Worm (Caenorhabditis elegans) whole organism, young adult: ENCODE results near the gene K11H12.9.
A peak's percentile ranks its signal among the peaks of the same experiment; 100 is the strongest.

Experiments used
- B0019.2 ChIP-seq: fragments of 200-800 bp; sonication (Bioruptor generic); conservative IDR thresholded peaks from 2 replicates; pipeline ENCODE4 v1.3.6; 2022; ENCODE audit warnings: missing genetic modification reagents, missing genetic modification characterization, missing compliant biosample characterization
- C06A6.2 ChIP-seq: fragments of 200-800 bp; sonication (Bioruptor generic); conservative IDR thresholded peaks from 2 replicates; pipeline ENCODE4 v1.3.6; 2022; ENCODE audit warnings: missing genetic modification characterization, missing compliant biosample characterization
- D2030.7 ChIP-seq: fragments of 200-800 bp; sonication (Bioruptor generic); IDR thresholded peaks from 2 replicates; pipeline ENCODE4 v1.3.6; 2022; ENCODE audit warnings: missing genetic modification reagents, missing genetic modification characterization, missing compliant biosample characterization
- F22D6.2 ChIP-seq: sonication (generic microtip); optimal IDR thresholded peaks from 2 replicates; lab custom pipeline; 2016; ENCODE audit warnings: mild to moderate bottlenecking, missing genetic modification characterization, missing compliant biosample characterization
- F55B11.4 ChIP-seq: sonication (generic microtip); optimal IDR thresholded peaks from 2 replicates; lab custom pipeline; 2016; ENCODE audit warnings: missing compliant biosample characterization, missing genetic modification characterization, borderline replicate concordance; ENCODE audit not compliant: insufficient read depth
- K11D2.4 ChIP-seq: fragments of 200-800 bp; sonication (Bioruptor generic); IDR thresholded peaks from 2 replicates; pipeline ENCODE4 v1.3.6; 2022; ENCODE audit warnings: missing genetic modification reagents, missing genetic modification characterization, missing compliant biosample characterization
- K12H6.12 ChIP-seq: fragments of 200-800 bp; sonication (Bioruptor generic); optimal IDR thresholded peaks from 2 replicates; lab custom pipeline; 2018; ENCODE audit warnings: mild to moderate bottlenecking, missing genetic modification characterization, missing compliant biosample characterization
- ZK185.1 ChIP-seq: sonication (generic microtip); optimal IDR thresholded peaks from 2 replicates; lab custom pipeline; 2016; ENCODE audit warnings: mild to moderate bottlenecking, missing genetic modification characterization, missing compliant biosample characterization; ENCODE audit not compliant: poor library complexity, severe bottlenecking
- atf-7 ChIP-seq: sonication (generic microtip); optimal IDR thresholded peaks from 2 replicates; lab custom pipeline; 2017; ENCODE audit warnings: mild to moderate bottlenecking, missing genetic modification characterization, missing compliant biosample characterization
- athp-1 ChIP-seq: sonication (generic microtip); optimal IDR thresholded peaks from 2 replicates; lab custom pipeline; 2017; ENCODE audit warnings: mild to moderate bottlenecking, missing genetic modification characterization, missing compliant biosample characterization
- bed-2 ChIP-seq: fragments of 200-800 bp; sonication (Bioruptor generic); IDR thresholded peaks from 2 replicates; pipeline ENCODE4 v1.3.6; 2022; ENCODE audit warnings: missing genetic modification reagents, missing genetic modification characterization, missing compliant biosample characterization
- ccch-3 ChIP-seq: fragments of 200-800 bp; sonication (Bioruptor generic); optimal IDR thresholded peaks from 2 replicates; lab custom pipeline; 2018; ENCODE audit warnings: mild to moderate bottlenecking, missing genetic modification characterization, missing compliant biosample characterization
- ceh-100 ChIP-seq: fragments of 200-800 bp; sonication (Bioruptor generic); IDR thresholded peaks from 2 replicates; pipeline ENCODE4 v1.3.6; 2022; ENCODE audit warnings: missing genetic modification reagents, missing genetic modification characterization, missing compliant biosample characterization
- ceh-58 ChIP-seq: fragments of 200-800 bp; sonication (Bioruptor generic); IDR thresholded peaks from 2 replicates; pipeline ENCODE4 v1.3.6; 2022; ENCODE audit warnings: missing genetic modification characterization, missing compliant biosample characterization
- dox-1 ChIP-seq: fragments of 200-800 bp; sonication (Bioruptor generic); IDR thresholded peaks from 2 replicates; pipeline ENCODE4 v1.3.6; 2022; ENCODE audit warnings: missing genetic modification reagents, missing genetic modification characterization, missing compliant biosample characterization
- egl-44 ChIP-seq: fragments of 200-800 bp; sonication (Bioruptor generic); IDR thresholded peaks from 2 replicates; pipeline ENCODE4 v1.3.6; 2022; ENCODE audit warnings: missing genetic modification reagents, missing genetic modification characterization, missing compliant biosample characterization
- ekl-4 ChIP-seq: fragments of 200-800 bp; sonication (Bioruptor generic); IDR thresholded peaks from 2 replicates; pipeline ENCODE4 v1.3.6; 2022; ENCODE audit warnings: missing genetic modification reagents, missing genetic modification characterization, missing compliant biosample characterization
- him-1 ChIP-seq: sonication (generic microtip); optimal IDR thresholded peaks from 2 replicates; lab custom pipeline; 2016; ENCODE audit warnings: missing genotype, missing genetic modification reagents, missing genetic modification characterization, missing compliant biosample characterization
- hmg-1.2 ChIP-seq: fragments of 200-800 bp; sonication (Bioruptor generic); IDR thresholded peaks from 2 replicates; pipeline ENCODE4 v1.3.6; 2022; ENCODE audit warnings: missing genetic modification reagents, missing genetic modification characterization, missing compliant biosample characterization
- hmg-20 ChIP-seq: fragments of 200-800 bp; sonication (Bioruptor generic); IDR thresholded peaks from 2 replicates; pipeline ENCODE4 v1.3.6; 2022; ENCODE audit warnings: missing genetic modification reagents, missing genetic modification characterization, missing compliant biosample characterization
- hrde-1 ChIP-seq: sonication (generic microtip); optimal IDR thresholded peaks from 2 replicates; lab custom pipeline; 2016; ENCODE audit warnings: missing genetic modification characterization, mild to moderate bottlenecking, missing compliant biosample characterization, moderate library complexity, missing genotype, missing genetic modification reagents, borderline replicate concordance
- hsf-1 ChIP-seq: fragments of 200-800 bp; sonication (Bioruptor generic); IDR thresholded peaks from 2 replicates; pipeline ENCODE4 v1.3.6; 2022; ENCODE audit warnings: missing genetic modification reagents, missing genetic modification characterization, missing compliant biosample characterization
- lin-40 ChIP-seq: sonication (generic microtip); optimal IDR thresholded peaks from 2 replicates; lab custom pipeline; 2016; ENCODE audit warnings: missing genetic modification characterization, mild to moderate bottlenecking, missing compliant biosample characterization, missing genotype, missing genetic modification reagents
- lsl-1 ChIP-seq: fragments of 200-800 bp; sonication (Bioruptor generic); optimal IDR thresholded peaks from 2 replicates; lab custom pipeline; 2018; ENCODE audit warnings: mild to moderate bottlenecking, missing genetic modification characterization, moderate library complexity, missing compliant biosample characterization
- madf-3 ChIP-seq: fragments of 200-800 bp; sonication (Bioruptor generic); IDR thresholded peaks from 2 replicates; pipeline ENCODE4 v1.3.6; 2022; ENCODE audit warnings: missing genetic modification reagents, missing genetic modification characterization, missing compliant biosample characterization
- madf-6 ChIP-seq: fragments of 200-800 bp; sonication (Bioruptor generic); IDR thresholded peaks from 2 replicates; pipeline ENCODE4 v1.3.6; 2022; ENCODE audit warnings: missing genetic modification reagents, missing genetic modification characterization, missing compliant biosample characterization
- mel-28 ChIP-seq: sonication (generic microtip); optimal IDR thresholded peaks from 2 replicates; lab custom pipeline; 2016; ENCODE audit warnings: borderline replicate concordance, mild to moderate bottlenecking, missing genetic modification characterization, missing compliant biosample characterization
- mes-4 ChIP-seq: sonication (generic microtip); optimal IDR thresholded peaks from 2 replicates; lab custom pipeline; 2016; ENCODE audit warnings: missing genotype, missing genetic modification characterization, missing compliant biosample characterization
- nfya-1 ChIP-seq: sonication (generic microtip); optimal IDR thresholded peaks from 2 replicates; lab custom pipeline; 2017; ENCODE audit warnings: antibody characterized with exemption, missing compliant biosample characterization, missing genetic modification characterization, borderline replicate concordance; ENCODE audit not compliant: insufficient read depth
- nfyb-1 ChIP-seq: fragments of 200-800 bp; sonication (Bioruptor generic); IDR thresholded peaks from 2 replicates; pipeline ENCODE4 v1.3.6; 2022; ENCODE audit warnings: missing genetic modification reagents, missing genetic modification characterization, missing compliant biosample characterization
- nhr-120 ChIP-seq: fragments of 200-800 bp; sonication (Bioruptor generic); IDR thresholded peaks from 2 replicates; pipeline ENCODE4 v1.3.6; 2022; ENCODE audit warnings: missing genetic modification characterization, missing compliant biosample characterization
- nhr-80 ChIP-seq: sonication (generic microtip); optimal IDR thresholded peaks from 2 replicates; lab custom pipeline; 2016; ENCODE audit warnings: missing genetic modification characterization, missing compliant biosample characterization
- pbrm-1 ChIP-seq: fragments of 200-800 bp; sonication (Bioruptor generic); IDR thresholded peaks from 2 replicates; pipeline ENCODE4 v1.3.6; 2022; ENCODE audit warnings: missing genetic modification reagents, missing genetic modification characterization, missing compliant biosample characterization
- rpc-1 ChIP-seq, 2 experiments: fragments of 150-350 bp in 1 of 2; sonication (generic microtip) in 1 of 2; optimal IDR thresholded peaks; 2 replicates each; lab custom pipeline; 2014 to 2018; ENCODE audit warnings: missing biosample characterization in 1 of 2, missing genetic modification characterization in 1 of 2, missing genetic modification reagents in 1 of 2, missing genotype in 1 of 2
- sdz-38 ChIP-seq: sonication (generic microtip); optimal IDR thresholded peaks from 2 replicates; lab custom pipeline; 2016; ENCODE audit warnings: missing genotype, missing genetic modification characterization, missing compliant biosample characterization
- snpc-1.1 ChIP-seq: sonication (generic microtip); optimal IDR thresholded peaks from 2 replicates; lab custom pipeline; 2017; ENCODE audit warnings: missing genetic modification characterization, mild to moderate bottlenecking, missing compliant biosample characterization, antibody characterized with exemption, moderate library complexity, missing genotype, missing genetic modification reagents; ENCODE audit not compliant: insufficient read depth
- snpc-1.3 ChIP-seq: sonication (generic microtip); optimal IDR thresholded peaks from 2 replicates; lab custom pipeline; 2017; ENCODE audit warnings: missing genetic modification characterization, mild to moderate bottlenecking, missing compliant biosample characterization, antibody characterized with exemption, moderate library complexity, missing genotype, missing genetic modification reagents; ENCODE audit not compliant: insufficient read depth
- snpc-3.4 ChIP-seq: sonication (generic microtip); optimal IDR thresholded peaks from 2 replicates; lab custom pipeline; 2017; ENCODE audit warnings: missing genetic modification characterization, mild to moderate bottlenecking, missing compliant biosample characterization, antibody characterized with exemption, moderate library complexity, missing genotype, missing genetic modification reagents
- tbp1 ChIP-seq: fragments of 200-800 bp; sonication (Bioruptor generic); optimal IDR thresholded peaks from 2 replicates; lab custom pipeline; 2018; ENCODE audit warnings: mild to moderate bottlenecking, missing genetic modification characterization, missing compliant biosample characterization
- tbx-9 ChIP-seq: sonication (generic microtip); optimal IDR thresholded peaks from 2 replicates; lab custom pipeline; 2016; ENCODE audit warnings: borderline replicate concordance, missing genetic modification characterization, inconsistent platforms, missing compliant biosample characterization
- tlf-1 ChIP-seq: fragments of 200-800 bp; sonication (Bioruptor generic); optimal IDR thresholded peaks from 2 replicates; lab custom pipeline; 2018; ENCODE audit warnings: mild to moderate bottlenecking, missing genetic modification characterization, missing compliant biosample characterization
- ztf-18 ChIP-seq: sonication (generic microtip); optimal IDR thresholded peaks from 2 replicates; lab custom pipeline; 2016; ENCODE audit warnings: missing genotype, mild to moderate bottlenecking, missing genetic modification characterization, missing compliant biosample characterization
- ztf-25 ChIP-seq: fragments of 200-800 bp; sonication (Bioruptor generic); IDR thresholded peaks from 2 replicates; pipeline ENCODE4 v1.3.6; 2022; ENCODE audit warnings: missing genetic modification reagents, missing genetic modification characterization, missing compliant biosample characterization

Gene K11H12.9

DNA sequence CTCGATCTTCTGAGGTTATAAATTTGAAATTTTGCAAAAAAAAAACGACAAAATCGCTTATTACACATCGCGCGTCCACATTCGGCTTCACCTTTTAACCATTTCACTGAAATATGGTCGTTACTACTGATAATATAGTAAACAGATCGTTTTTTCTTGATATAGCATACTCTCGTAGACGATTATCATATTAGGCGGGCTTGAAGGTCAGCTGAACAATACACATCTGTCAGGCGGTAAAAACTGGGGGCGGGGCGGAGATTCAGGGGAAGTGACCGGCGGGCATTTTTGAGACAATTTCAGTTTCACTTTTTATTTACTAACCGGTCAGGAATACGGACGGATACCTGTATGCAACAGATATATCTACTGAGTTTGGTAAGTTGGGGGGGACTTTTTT, 34.2 kb upstream of the K11H12.9 start, which contains the start of gene C18H7.1:
C18H7.1 (plus strand) TSS at position 301 of the 400 bp plus-strand sequence.
- no peak for TF ChIP-seq nfya-1 (tag; lab: Kevin White, UChicago)
- no peak for TF ChIP-seq F22D6.2 (tag; lab: Kevin White, UChicago)
- TF ChIP-seq D2030.7, result no peak
- TF ChIP-seq athp-1 (tag; lab: Kevin White, UChicago), result no peak
- no peak for TF ChIP-seq nhr-80 (tag; lab: Kevin White, UChicago)
- TF ChIP-seq ztf-18, result no peak
- no peak for TF ChIP-seq F55B11.4 (tag; lab: Kevin White, UChicago)

DNA sequence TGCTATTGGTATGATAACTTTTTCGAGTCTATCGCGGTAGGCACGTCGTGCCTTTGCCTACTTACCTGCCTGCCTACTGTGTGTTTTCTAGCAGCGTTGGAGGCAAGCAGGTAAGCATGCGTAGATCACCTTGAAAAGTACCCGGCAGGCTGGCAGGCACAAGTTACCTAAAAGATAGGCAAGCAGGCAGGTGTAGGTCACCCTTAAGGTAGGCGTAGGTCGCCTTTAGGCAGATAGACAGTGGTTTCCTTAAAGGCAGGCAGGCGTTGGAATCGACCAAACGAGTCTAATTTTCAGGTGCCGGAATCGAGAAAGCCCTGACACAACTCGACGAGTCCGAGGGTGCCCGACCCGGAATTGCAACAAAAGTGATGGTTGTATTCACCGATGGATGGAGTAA, 29.7 kb upstream of the K11H12.9 start:
- no peak for TF ChIP-seq lin-40 (tag; lab: Kevin White, UChicago)
- TF ChIP-seq lsl-1 (GFP tag; lab: Kevin White, UChicago), result no peak
- TF ChIP-seq sdz-38 (tag; lab: Kevin White, UChicago), result no peak
- no peak for TF ChIP-seq ccch-3 (GFP tag; lab: Kevin White, UChicago)
- TF ChIP-seq tbx-9 (tag; lab: Kevin White, UChicago), result no peak
- TF ChIP-seq K12H6.12 (tag; lab: Kevin White, UChicago), result no peak
- no peak for TF ChIP-seq atf-7 (tag; lab: Kevin White, UChicago)
- TF ChIP-seq hrde-1 (tag; lab: Kevin White, UChicago), result no peak
- no peak for TF ChIP-seq hsf-1 (GFP tag; lab: Robert Waterston, UW)
- no peak for TF ChIP-seq snpc-1.1 (tag; lab: Kevin White, UChicago)
- TF ChIP-seq mel-28 (tag; lab: Kevin White, UChicago), result no peak
- no peak for TF ChIP-seq K11D2.4

DNA sequence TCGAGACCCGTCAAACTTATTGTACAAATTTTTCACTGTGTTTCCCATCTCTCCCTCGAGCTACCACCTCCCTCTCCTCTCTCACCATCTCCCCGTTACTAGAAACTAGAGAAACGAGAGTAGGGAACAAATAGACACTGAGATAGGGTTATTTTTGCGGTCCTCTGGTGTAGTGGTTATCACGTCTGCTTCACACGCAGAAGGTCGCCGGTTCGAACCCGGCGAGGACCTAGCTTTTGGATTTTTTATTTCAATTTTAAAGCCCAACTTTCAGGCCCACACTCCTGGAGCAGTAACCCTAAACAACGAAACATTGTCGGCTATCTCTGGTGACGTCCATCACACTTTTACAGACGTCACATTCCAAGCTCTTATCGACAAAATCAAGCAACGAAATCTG, 29.1 kb upstream of the K11H12.9 start:
- TF ChIP-seq snpc-1.3 (tag; lab: Kevin White, UChicago) (peak; percentile 32), B0019.2 (GFP tag; lab: Robert Waterston, UW) (peak; percentile 55; the same call in 1 of the 2 replicates), mes-4 (peak; percentile 13), ceh-58 (GFP tag; lab: Robert Waterston, UW) (no peak), hmg-1.2 (GFP tag; lab: Robert Waterston, UW) (peak; percentile 70), madf-6 (GFP tag; lab: Robert Waterston, UW) (0 out of 2 replicates have a peak, but pooled peaks have one; percentile 33), K11D2.4 (peak; percentile 48; the same call in 1 of the 2 replicates), lsl-1 (GFP tag; lab: Kevin White, UChicago) (peak; percentile 26), him-1 (tag; lab: Kevin White, UChicago) (peak; percentile 75), nfyb-1 (GFP tag; lab: Robert Waterston, UW) (peak; percentile 76; the same call in 1 of the 2 replicates), rpc-1 (optimal IDR thresholded peaks at IDR 0.05; lab: Kevin White, UChicago) (peak; percentile 87), rpc-1 (tag; optimal IDR thresholded peaks at IDR 0.05; lab: Kevin White, UChicago) (peak; percentile 84), hmg-20 (GFP tag; lab: Robert Waterston, UW) (peak; percentile 27; the same call in 1 of the 2 replicates), tlf-1 (GFP tag; lab: Kevin White, UChicago) (no peak), ekl-4 (peak; percentile 39), egl-44 (peak; percentile 75; the same call in 1 of the 2 replicates), ZK185.1 (tag; lab: Kevin White, UChicago) (no peak), pbrm-1 (GFP tag; lab: Robert Waterston, UW) (peak; percentile 67; the same call in 1 of the 2 replicates), tbp1 (GFP tag; lab: Kevin White, UChicago) (peak; percentile 94), C06A6.2 (GFP tag; lab: Robert Waterston, UW) (0 out of 2 replicates have a peak, but pooled peaks have one; percentile 11), snpc-1.1 (tag; lab: Kevin White, UChicago) (no peak), nhr-120 (GFP tag; lab: Robert Waterston, UW) (no peak), madf-3 (GFP tag; lab: Robert Waterston, UW) (no peak), ceh-100 (GFP tag; lab: Robert Waterston, UW) (0 out of 2 replicates have a peak, but pooled peaks have one; percentile 26), ztf-25 (GFP tag; lab: Robert Waterston, UW) (peak; percentile 68; the same call in 1 of the 2 replicates), bed-2 (no peak), ztf-18 (peak; percentile 39), snpc-3.4 (tag; lab: Kevin White, UChicago) (peak; percentile 73), dox-1 (GFP tag; lab: Robert Waterston, UW) (peak; percentile 75)
